Worm (Caenorhabditis elegans): Measurements from ENCODE around the gene C04E12.4.

ce11 chrV:3341906-3342305, 20.7 kb upstream of the C04E12.4 start, which contains the start of gene C17B7.10:
- no peak for TF ChIP-seq elt-3 (tag; optimal IDR thresholded peaks at IDR 0.05)
- TF ChIP-seq nhr-11 (tag; optimal IDR thresholded peaks at IDR 0.05): no peak
- TF ChIP-seq unc-62 (GFP tag; optimal IDR thresholded peaks at IDR 0.05): no peak
- no peak for TF ChIP-seq aly-2 (tag; optimal IDR thresholded peaks at IDR 0.05)
- TF ChIP-seq nhr-129 (tag; optimal IDR thresholded peaks at IDR 0.05): no peak
- TF ChIP-seq elt-1 (tag; optimal IDR thresholded peaks at IDR 0.05): no peak
- no peak for TF ChIP-seq ceh-82 (tag; optimal IDR thresholded peaks at IDR 0.05)
- TF ChIP-seq ama-1 (optimal IDR thresholded peaks at IDR 0.05): no peak
- TF ChIP-seq ztf-11 (tag; optimal IDR thresholded peaks at IDR 0.05): no peak
- TF ChIP-seq peb-1 (tag; optimal IDR thresholded peaks at IDR 0.05): no peak
- no peak for TF ChIP-seq nhr-237 (tag; optimal IDR thresholded peaks at IDR 0.05)
- TF ChIP-seq sma-3 (GFP tag; optimal IDR thresholded peaks at IDR 0.05): no peak
- TF ChIP-seq snpc-4 (tag; optimal IDR thresholded peaks at IDR 0.05): no peak
- TF ChIP-seq ztf-4 (tag; optimal IDR thresholded peaks at IDR 0.05): no peak

Measured in whole organism, L2 larva.